Fruit fly (Drosophila melanogaster) whole organism, embryonic: Measurements from ENCODE around the gene slp1.
A peak's percentile ranks its signal among the peaks of the same experiment; 100 is the strongest.

Experiments
- B-H2 ChIP-seq: fragments of 200-800 bp; sonication (Bioruptor generic); optimal IDR thresholded peaks from 2 replicates; lab custom pipeline; 2018; ENCODE audit warnings: missing biosample characterization, mild to moderate bottlenecking, missing genetic modification characterization
- CG11093 ChIP-seq: fragments of 200-800 bp; sonication (Bioruptor generic); IDR thresholded peaks from 3 replicates; pipeline ENCODE4 v1.3.6; 2022; ENCODE audit warnings: missing biosample characterization, missing genetic modification characterization
- CG11560 ChIP-seq: fragments of 200-800 bp; sonication (Bioruptor generic); IDR thresholded peaks from 3 replicates; pipeline ENCODE4 v1.3.6; 2022; ENCODE audit warnings: missing biosample characterization, missing genetic modification characterization
- CG14860 ChIP-seq: fragments of 200-800 bp; sonication (Bioruptor generic); IDR thresholded peaks from 3 replicates; pipeline ENCODE4 v1.3.6; 2022; ENCODE audit warnings: missing biosample characterization, missing genetic modification characterization; ENCODE audit not compliant: partially characterized antibody
- CG16813 ChIP-seq: fragments of 200-800 bp; sonication (Bioruptor generic); IDR thresholded peaks from 3 replicates; pipeline ENCODE4 v1.3.6; 2022; ENCODE audit warnings: missing biosample characterization, missing genetic modification characterization; ENCODE audit not compliant: partially characterized antibody
- CG1792 ChIP-seq: fragments of 200-800 bp; sonication (Bioruptor generic); optimal IDR thresholded peaks from 2 replicates; lab custom pipeline; 2016; ENCODE audit warnings: missing biosample characterization, missing genetic modification characterization
- CG2120 ChIP-seq: fragments of 200-800 bp; sonication (Bioruptor generic); optimal IDR thresholded peaks from 3 replicates; lab custom pipeline; 2016; ENCODE audit warnings: missing biosample characterization, missing genetic modification characterization
- CG3847 ChIP-seq: fragments of 200-800 bp; sonication (Bioruptor generic); IDR thresholded peaks from 2 replicates; pipeline ENCODE4 v1.3.6; 2022; ENCODE audit warnings: missing biosample characterization, missing genetic modification characterization
- CG4617 ChIP-seq: fragments of 200-800 bp; sonication (Bioruptor generic); optimal IDR thresholded peaks from 3 replicates; lab custom pipeline; 2016; ENCODE audit warnings: missing biosample characterization, missing genetic modification characterization, borderline replicate concordance
- CG5180 ChIP-seq: fragments of 200-800 bp; sonication (Bioruptor generic); optimal IDR thresholded peaks from 3 replicates; lab custom pipeline; 2017; ENCODE audit warnings: missing biosample characterization, missing genetic modification characterization, mild to moderate bottlenecking, moderate library complexity, missing genetic modification reagents
- CG6689 ChIP-seq: fragments of 200-800 bp; sonication (Bioruptor generic); IDR thresholded peaks from 2 replicates; pipeline ENCODE4 v1.3.6; 2022; ENCODE audit warnings: missing biosample characterization, missing genetic modification characterization
- CG7372 ChIP-seq: fragments of 200-800 bp; sonication (Bioruptor generic); IDR thresholded peaks from 2 replicates; pipeline ENCODE4 v1.3.6; 2022; ENCODE audit warnings: missing biosample characterization, missing genetic modification characterization
- CG8478 ChIP-seq: fragments of >200 bp; optimal IDR thresholded peaks from 2 replicates; lab custom pipeline; 2018
- CG9215 ChIP-seq: fragments of 200-800 bp; sonication (Bioruptor generic); IDR thresholded peaks from 2 replicates; pipeline ENCODE4 v1.3.6; 2022; ENCODE audit warnings: missing biosample characterization, missing genetic modification characterization
- CG9932 ChIP-seq: fragments of 200-800 bp; sonication (Bioruptor generic); IDR thresholded peaks from 2 replicates; pipeline ENCODE4 v1.3.6; 2022; ENCODE audit warnings: missing biosample characterization, missing genetic modification characterization
- Dbx ChIP-seq: fragments of 200-800 bp; sonication (Bioruptor generic); IDR thresholded peaks from 3 replicates; pipeline ENCODE4 v1.3.6; 2022; ENCODE audit warnings: missing biosample characterization, missing genetic modification characterization
- Doc2 ChIP-seq: fragments of 200-800 bp; sonication (Bioruptor generic); IDR thresholded peaks from 2 replicates; pipeline ENCODE4 v1.3.6; 2022; ENCODE audit warnings: missing biosample characterization, missing genetic modification characterization
- GATAe ChIP-seq: fragments of 200-800 bp; sonication (Bioruptor generic); conservative IDR thresholded peaks from 2 replicates; pipeline ENCODE4 v1.3.6; 2022; ENCODE audit warnings: missing biosample characterization, missing genetic modification characterization
- H2.0 ChIP-seq: fragments of 200-800 bp; sonication (Bioruptor generic); IDR thresholded peaks from 2 replicates; pipeline ENCODE4 v1.3.6; 2022; ENCODE audit warnings: missing biosample characterization, missing genetic modification characterization
- Hr3 ChIP-seq: fragments of 200-800 bp; sonication (Bioruptor generic); optimal IDR thresholded peaks from 3 replicates; lab custom pipeline; 2016; ENCODE audit warnings: missing biosample characterization, missing genetic modification characterization
- Hr78 ChIP-seq, 2 experiments: fragments of 200-800 bp in 1 of 2; fragments of >200 bp in 1 of 2; sonication (Bioruptor generic) in 1 of 2; optimal IDR thresholded peaks; 2 replicates each; lab custom pipeline; 2017 to 2019; ENCODE audit warnings: missing biosample characterization in 2 of 2, missing genetic modification characterization in 2 of 2, mild to moderate bottlenecking in 1 of 2, moderate library complexity in 1 of 2
- Optix ChIP-seq: fragments of 200-800 bp; sonication (Bioruptor generic); IDR thresholded peaks from 3 replicates; pipeline ENCODE4 v1.3.6; 2022; ENCODE audit warnings: missing biosample characterization, missing genetic modification characterization
- PHDP ChIP-seq: fragments of 200-800 bp; sonication (Bioruptor generic); optimal IDR thresholded peaks from 3 replicates; lab custom pipeline; 2018; ENCODE audit warnings: missing biosample characterization, mild to moderate bottlenecking, missing genetic modification characterization, moderate library complexity
- Xbp1 ChIP-seq: fragments of 200-800 bp; sonication (Bioruptor generic); optimal IDR thresholded peaks from 3 replicates; lab custom pipeline; 2016; ENCODE audit warnings: missing biosample characterization, mild to moderate bottlenecking, missing genetic modification characterization
- ac ChIP-seq: fragments of 200-800 bp; sonication (Bioruptor generic); optimal IDR thresholded peaks from 3 replicates; lab custom pipeline; 2017; ENCODE audit warnings: missing biosample characterization, mild to moderate bottlenecking, missing genetic modification characterization
- al ChIP-seq: fragments of 200-800 bp; sonication (Bioruptor generic); IDR thresholded peaks from 2 replicates; pipeline ENCODE4 v1.3.6; 2022; ENCODE audit warnings: missing biosample characterization, missing genetic modification characterization
- ap ChIP-seq: fragments of 200-800 bp; sonication (Bioruptor generic); IDR thresholded peaks from 2 replicates; pipeline ENCODE4 v1.3.6; 2022; ENCODE audit warnings: missing biosample characterization, missing genetic modification characterization
- ato ChIP-seq: fragments of 200-800 bp; sonication (Bioruptor generic); IDR thresholded peaks from 2 replicates; pipeline ENCODE4 v1.3.6; 2022; ENCODE audit warnings: missing biosample characterization, missing genetic modification characterization; ENCODE audit not compliant: partially characterized antibody
- cato ChIP-seq: fragments of 200-800 bp; sonication (Bioruptor generic); optimal IDR thresholded peaks from 2 replicates; lab custom pipeline; 2016; ENCODE audit warnings: missing biosample characterization, missing genetic modification characterization, borderline replicate concordance
- dysf ChIP-seq: fragments of 200-800 bp; sonication (Bioruptor generic); IDR thresholded peaks from 3 replicates; pipeline ENCODE4 v1.3.6; 2022; ENCODE audit warnings: missing biosample characterization, missing genetic modification characterization
- ftz-f1 ChIP-seq: fragments of 200-800 bp; sonication (Bioruptor generic); optimal IDR thresholded peaks from 2 replicates; lab custom pipeline; 2016; ENCODE audit warnings: missing biosample characterization, missing genetic modification characterization
- fu2 ChIP-seq: fragments of 200-800 bp; sonication (Bioruptor generic); optimal IDR thresholded peaks from 2 replicates; lab custom pipeline; 2016; ENCODE audit warnings: missing biosample characterization, missing genetic modification characterization
- gce ChIP-seq: fragments of 200-800 bp; sonication (Bioruptor generic); IDR thresholded peaks from 3 replicates; pipeline ENCODE4 v1.3.6; 2022; ENCODE audit warnings: missing biosample characterization, missing genetic modification characterization
- gcm2 ChIP-seq: fragments of 200-800 bp; sonication (Bioruptor generic); optimal IDR thresholded peaks from 2 replicates; lab custom pipeline; 2016; ENCODE audit warnings: missing biosample characterization, missing genetic modification characterization
- lola ChIP-seq, 3 experiments: fragments of >200 bp in 2 of 3; fragments of 200-800 bp in 1 of 3; sonication (Bioruptor generic) in 1 of 3; optimal IDR thresholded peaks; 2 replicates each; lab custom pipeline; 2017 to 2019; ENCODE audit warnings: missing biosample characterization in 3 of 3, missing genetic modification characterization in 3 of 3, mild to moderate bottlenecking in 1 of 3, moderate library complexity in 1 of 3
- lov ChIP-seq, 2 experiments: fragments of 200-800 bp in 1 of 2; fragments of >200 bp in 1 of 2; sonication (Bioruptor generic) in 1 of 2; IDR thresholded peaks in 1 of 2; optimal IDR thresholded peaks in 1 of 2; 2 replicates in 1 of 2; 3 replicates in 1 of 2; pipeline versions ENCODE4 v1.3.6 to Lab custom; 2017 to 2022; ENCODE audit warnings: missing biosample characterization in 1 of 2, missing genetic modification characterization in 1 of 2
- nau ChIP-seq: fragments of 200-800 bp; sonication (Bioruptor generic); optimal IDR thresholded peaks from 3 replicates; lab custom pipeline; 2017; ENCODE audit warnings: missing biosample characterization, mild to moderate bottlenecking, missing genetic modification characterization, missing genetic modification reagents
- oc ChIP-seq: fragments of 200-800 bp; sonication (Bioruptor generic); optimal IDR thresholded peaks from 2 replicates; lab custom pipeline; 2018; ENCODE audit warnings: missing biosample characterization, mild to moderate bottlenecking, missing genetic modification characterization, moderate library complexity
- phol ChIP-seq: fragments of 200-800 bp; sonication (Bioruptor generic); optimal IDR thresholded peaks from 3 replicates; lab custom pipeline; 2018; ENCODE audit warnings: missing biosample characterization, mild to moderate bottlenecking, missing genetic modification characterization, moderate library complexity
- pros ChIP-seq: fragments of 200-800 bp; sonication (Bioruptor generic); optimal IDR thresholded peaks from 3 replicates; lab custom pipeline; 2019; ENCODE audit warnings: missing biosample characterization, mild to moderate bottlenecking, missing genetic modification characterization, moderate library complexity
- run ChIP-seq: fragments of 200-800 bp; sonication (Bioruptor generic); optimal IDR thresholded peaks from 3 replicates; lab custom pipeline; 2018; ENCODE audit warnings: missing biosample characterization, mild to moderate bottlenecking, missing genetic modification characterization
- sc ChIP-seq, 3 experiments: fragments of >200 bp in 2 of 3; fragments of 200-800 bp in 1 of 3; sonication (Bioruptor generic) in 1 of 3; optimal IDR thresholded peaks; 2 replicates in 2 of 3; 3 replicates in 1 of 3; lab custom pipeline; 2017; ENCODE audit warnings: mild to moderate bottlenecking in 1 of 3, missing biosample characterization in 1 of 3, missing genetic modification characterization in 1 of 3, missing genetic modification reagents in 1 of 3
- seq ChIP-seq: fragments of 200-800 bp; sonication (Bioruptor generic); IDR thresholded peaks from 2 replicates; pipeline ENCODE4 v1.3.6; 2022; ENCODE audit warnings: missing biosample characterization, missing genetic modification characterization
- slp2 ChIP-seq: fragments of 200-800 bp; sonication (Bioruptor generic); optimal IDR thresholded peaks from 2 replicates; lab custom pipeline; 2016; ENCODE audit warnings: missing biosample characterization, missing genetic modification characterization
- stc ChIP-seq: fragments of 200-800 bp; sonication (Bioruptor generic); IDR thresholded peaks from 2 replicates; pipeline ENCODE4 v1.3.6; 2022; ENCODE audit warnings: missing biosample characterization, missing genetic modification characterization
- tap ChIP-seq: fragments of 200-800 bp; optimal IDR thresholded peaks from 3 replicates; lab custom pipeline; 2019; ENCODE audit warnings: missing biosample characterization, mild to moderate bottlenecking, missing genetic modification characterization, moderate library complexity
- tll ChIP-seq, 2 experiments: fragments of 200-800 bp in 1 of 2; fragments of >200 bp in 1 of 2; sonication (Bioruptor generic) in 1 of 2; optimal IDR thresholded peaks; 2 replicates each; lab custom pipeline; 2017 to 2019; ENCODE audit warnings: missing biosample characterization in 2 of 2, missing genetic modification characterization in 2 of 2, mild to moderate bottlenecking in 1 of 2, moderate library complexity in 1 of 2
- tna ChIP-seq: fragments of 200-800 bp; sonication (Bioruptor generic); IDR thresholded peaks from 2 replicates; pipeline ENCODE4 v1.3.6; 2022; ENCODE audit warnings: missing biosample characterization, missing genetic modification characterization; ENCODE audit not compliant: partially characterized antibody
- vvl ChIP-seq: fragments of 200-800 bp; sonication (Bioruptor generic); IDR thresholded peaks from 2 replicates; pipeline ENCODE4 v1.3.6; 2022; ENCODE audit warnings: missing biosample characterization, missing genetic modification characterization

slp1 gene

dm6 chr2L:3832249-3832675 lies 6.8 kb downstream of the slp1 start (continued):
- no peak for TF ChIP-seq CG14860 (GFP tag; lab: Robert Waterston, UW)
- peak; percentile 90 for TF ChIP-seq CG7372 (GFP tag; lab: Robert Waterston, UW)
- no peak for TF ChIP-seq lov (optimal IDR thresholded peaks at IDR 0.05; lab: Kevin White, UChicago)
- peak; percentile 98 for TF ChIP-seq lov (GFP tag; IDR thresholded peaks at IDR 0.05; lab: Robert Waterston, UW)
- TF ChIP-seq Doc2, result peak; percentile 68; the same call in 1 of the 2 replicates
- TF ChIP-seq Xbp1 (GFP tag; lab: Kevin White, UChicago), result peak; percentile 97
- TF ChIP-seq run (tag; lab: Kevin White, UChicago), result peak; percentile 92
- peak; percentile 85 for TF ChIP-seq CG5180 (GFP tag; lab: Kevin White, UChicago)
- TF ChIP-seq PHDP (tag; lab: Kevin White, UChicago), result peak; percentile 94
- peak in 1 of 2 experiments; percentile 94 for TF ChIP-seq Hr78 (GFP tag; optimal IDR thresholded peaks at IDR 0.05; lab: Kevin White, UChicago)
- peak; percentile 80 for TF ChIP-seq fu2 (GFP tag; lab: Kevin White, UChicago)
- 0 out of 3 replicates have a peak, but pooled peaks have one; percentile 34 for TF ChIP-seq CG16813 (GFP tag; lab: Robert Waterston, UW)
- TF ChIP-seq gce, result peak; percentile 96
- peak; percentile 97 for TF ChIP-seq phol
- peak; percentile 87 for TF ChIP-seq CG3847
- peak; percentile 24 for TF ChIP-seq ftz-f1
- peak; percentile 93 for TF ChIP-seq cato (GFP tag; lab: Kevin White, UChicago)
- peak; percentile 94 for TF ChIP-seq CG1792 (GFP tag; lab: Kevin White, UChicago)
- TF ChIP-seq CG9932 (GFP tag; lab: Robert Waterston, UW), result peak; percentile 64
- peak; percentile 95 for TF ChIP-seq H2.0 (GFP tag; lab: Robert Waterston, UW)
- TF ChIP-seq CG2120 (GFP tag; lab: Kevin White, UChicago), result peak; percentile 76
- peak; percentile 76 for TF ChIP-seq pros (GFP tag; lab: Kevin White, UChicago)
- peak; percentile 74; the same call in 1 of the 2 replicates for TF ChIP-seq GATAe (GFP tag; lab: Robert Waterston, UW)
- TF ChIP-seq CG6689 (GFP tag; lab: Robert Waterston, UW), result peak; percentile 95
- TF ChIP-seq seq, result peak; percentile 91
- peak; percentile 76 for TF ChIP-seq al (GFP tag; lab: Robert Waterston, UW)
- TF ChIP-seq gcm2 (GFP tag; lab: Kevin White, UChicago), result peak; percentile 95
- no peak for TF ChIP-seq ato (GFP tag; lab: Robert Waterston, UW)
- TF ChIP-seq tap (tag; lab: Kevin White, UChicago), result peak; percentile 96
- TF ChIP-seq stc (GFP tag; lab: Robert Waterston, UW), result peak; percentile 94
- peak; percentile 97 for TF ChIP-seq Optix
- peak; percentile 96 for TF ChIP-seq oc (tag; lab: Kevin White, UChicago)
- TF ChIP-seq lola (GFP tag; optimal IDR thresholded peaks at IDR 0.05; lab: Kevin White, UChicago), result peak in 1 of 3 experiments; percentile 98
- TF ChIP-seq CG11560 (tag; lab: Robert Waterston, UW), result peak; percentile 83
- peak; percentile 98 for TF ChIP-seq vvl
- TF ChIP-seq tna (GFP tag; lab: Robert Waterston, UW), result no peak
- no peak for TF ChIP-seq CG8478 (lab: Kevin White, UChicago)
- peak; percentile 94 for TF ChIP-seq CG4617 (GFP tag; lab: Kevin White, UChicago)
- TF ChIP-seq CG11093 (GFP tag; lab: Robert Waterston, UW), result peak; percentile 93
- peak; percentile 92 for TF ChIP-seq ap
- TF ChIP-seq nau (GFP tag; lab: Kevin White, UChicago), result peak; percentile 94
- TF ChIP-seq sc (optimal IDR thresholded peaks at IDR 0.05; lab: Kevin White, UChicago), result no peak
- TF ChIP-seq sc (GFP tag; optimal IDR thresholded peaks at IDR 0.05; lab: Kevin White, UChicago), result peak; percentile 98
- TF ChIP-seq ac, result peak; percentile 98
- TF ChIP-seq Hr3 (GFP tag; lab: Kevin White, UChicago), result peak; percentile 95
- TF ChIP-seq dysf (GFP tag; lab: Robert Waterston, UW), result peak; percentile 96
- TF ChIP-seq tll (GFP tag; optimal IDR thresholded peaks at IDR 0.05; lab: Kevin White, UChicago), result peak in 1 of 2 experiments; percentile 83
- peak; percentile 80 for TF ChIP-seq Dbx
- TF ChIP-seq slp2, result peak; percentile 99
- peak; percentile 61 for TF ChIP-seq B-H2 (GFP tag; lab: Kevin White, UChicago)
- peak; percentile 81 for TF ChIP-seq CG9215 (GFP tag; lab: Robert Waterston, UW)
